Worm (Caenorhabditis elegans): Measurements from ENCODE around the gene nhr-47.

DNA sequence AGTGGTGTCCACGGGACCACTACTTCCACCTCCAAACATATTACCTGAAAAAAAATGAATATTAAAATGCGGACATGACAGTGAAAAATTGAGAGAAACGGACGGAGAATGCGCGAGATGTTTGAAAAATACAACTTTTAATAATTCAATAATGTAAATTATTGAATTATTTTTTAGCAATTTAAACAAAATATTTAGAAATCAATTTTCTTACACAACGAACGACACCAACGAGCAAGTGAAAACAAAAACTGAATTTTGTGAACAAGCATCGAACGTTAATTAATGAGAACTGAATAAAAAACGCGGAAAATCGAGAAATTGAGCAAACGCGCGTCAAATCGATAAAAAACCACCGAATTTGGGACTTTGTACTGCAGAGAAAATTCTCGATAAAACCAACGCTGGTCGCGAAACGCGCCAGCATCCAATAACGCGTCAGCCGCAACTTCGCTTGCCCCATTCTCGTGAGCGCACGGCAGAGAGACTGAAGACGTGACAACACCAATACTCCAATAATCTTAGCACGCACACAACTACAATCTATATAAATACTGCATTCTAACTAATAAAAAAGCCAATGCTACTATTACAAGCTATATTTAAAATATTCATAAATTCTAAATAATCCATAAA, at the start of gene nhr-47, which contains the start of gene dnj-19:
- peak; percentile 85 for TF ChIP-seq nhr-25 (tag; optimal IDR thresholded peaks at IDR 0.05)
- TF ChIP-seq egl-27 (tag; optimal IDR thresholded peaks at IDR 0.05) = peak; percentile 73
- peak; percentile 7 for TF ChIP-seq ama-1 (optimal IDR thresholded peaks at IDR 0.05)
- peak; percentile 22 for TF ChIP-seq unc-62 (GFP tag; optimal IDR thresholded peaks at IDR 0.05)
- peak; percentile 86 for TF ChIP-seq mab-5 (tag; optimal IDR thresholded peaks at IDR 0.05)
- TF ChIP-seq snpc-4 (tag; optimal IDR thresholded peaks at IDR 0.05) = peak; percentile 74
- TF ChIP-seq ztf-4 (tag; optimal IDR thresholded peaks at IDR 0.05) = peak; percentile 66
- TF ChIP-seq unc-55 (GFP tag; optimal IDR thresholded peaks at IDR 0.05) = peak; percentile 95
- no peak for TF ChIP-seq ZK546.5 (tag; optimal IDR thresholded peaks at IDR 0.05)
- peak; percentile 26 for TF ChIP-seq blmp-1 (tag; optimal IDR thresholded peaks at IDR 0.05; ENCODE audit: insufficient read depth)
- no peak for TF ChIP-seq nhr-23 (tag; optimal IDR thresholded peaks at IDR 0.05)
- TF ChIP-seq ztf-11 (tag; optimal IDR thresholded peaks at IDR 0.05) = no peak
- TF ChIP-seq unc-39 (tag; optimal IDR thresholded peaks at IDR 0.05) = no peak

Measured in whole organism, L2 larva.